Fruit fly (Drosophila melanogaster): ENCODE results near the gene CG13455.

Gene CG13455

dm6 chr3L:15532368-15533030, 36.1 kb downstream of the CG13455 start:
- TF ChIP-seq pad (GFP tag; optimal IDR thresholded peaks at IDR 0.05), result no peak
- peak; percentile 2 for TF ChIP-seq CG5204 (GFP tag; optimal IDR thresholded peaks at IDR 0.05)
- TF ChIP-seq bab1 (GFP tag; optimal IDR thresholded peaks at IDR 0.05), result no peak
- peak; percentile 57 for TF ChIP-seq ovo (GFP tag; optimal IDR thresholded peaks at IDR 0.05)
- no peak for TF ChIP-seq cnc (optimal IDR thresholded peaks at IDR 0.05)
- no peak for TF ChIP-seq Clk (GFP tag; optimal IDR thresholded peaks at IDR 0.05)
- peak; percentile 82 for TF ChIP-seq CG12768 (GFP tag; optimal IDR thresholded peaks at IDR 0.05)
- no peak for TF ChIP-seq CG1620 (GFP tag; optimal IDR thresholded peaks at IDR 0.05)
- TF ChIP-seq Hr96 (GFP tag; optimal IDR thresholded peaks at IDR 0.05), result peak; percentile 23
- TF ChIP-seq CG7101 (tag; optimal IDR thresholded peaks at IDR 0.05), result no peak
- TF ChIP-seq toe (GFP tag; optimal IDR thresholded peaks at IDR 0.05), result peak; percentile 5
- peak; percentile 23 for TF ChIP-seq CG14711 (tag; optimal IDR thresholded peaks at IDR 0.05)
- TF ChIP-seq CG7045 (GFP tag; optimal IDR thresholded peaks at IDR 0.05), result no peak
- peak; percentile 22 for TF ChIP-seq tj (GFP tag; optimal IDR thresholded peaks at IDR 0.05)
- no peak for TF ChIP-seq Crg-1 (GFP tag; optimal IDR thresholded peaks at IDR 0.05)
- TF ChIP-seq kay (GFP tag; ENCODE audit: borderline replicate concordance), result peak; percentile 83
- no peak for TF ChIP-seq CG33017 (tag; optimal IDR thresholded peaks at IDR 0.05)
- TF ChIP-seq cic (GFP tag; optimal IDR thresholded peaks at IDR 0.05), result no peak
- no peak for TF ChIP-seq CG11617 (GFP tag; optimal IDR thresholded peaks at IDR 0.05)
- no peak for TF ChIP-seq Mnt (GFP tag; optimal IDR thresholded peaks at IDR 0.05)

DNA sequence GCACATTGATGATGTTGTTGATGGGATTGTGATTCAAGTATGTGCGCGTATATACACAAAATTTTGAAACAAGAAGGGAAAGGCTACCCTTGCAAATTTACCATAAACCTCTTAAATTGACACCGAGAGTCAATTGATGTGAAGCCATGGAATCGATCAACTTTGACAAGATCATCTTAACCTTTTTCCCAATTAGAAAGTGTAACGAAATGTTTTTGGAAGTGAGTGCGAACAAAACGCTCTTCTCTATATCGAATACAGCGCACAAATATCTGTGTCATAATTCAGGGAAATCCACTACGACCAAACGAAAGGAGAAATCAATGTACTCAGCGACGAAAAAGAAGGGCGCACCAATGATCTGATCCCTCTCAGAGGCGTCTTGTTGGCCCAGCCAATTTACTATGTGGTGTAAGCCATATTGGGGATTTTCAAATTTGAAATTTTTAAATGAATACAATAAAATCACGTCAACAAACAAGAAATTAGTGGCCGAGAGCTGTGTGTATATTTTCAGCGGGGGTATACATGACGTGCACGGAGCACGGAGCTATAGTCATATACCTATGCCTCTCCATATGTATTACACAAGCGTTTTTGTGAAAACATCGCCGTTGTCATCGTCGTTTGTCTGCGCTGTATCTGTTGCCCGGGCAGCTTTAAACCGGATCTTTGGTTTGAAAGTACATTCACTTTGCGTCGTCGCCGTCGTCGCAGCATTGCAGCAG, 37.2 kb downstream of the CG13455 start:
- TF ChIP-seq CG14711 (tag; optimal IDR thresholded peaks at IDR 0.05) (peak; percentile 24), bab1 (GFP tag; optimal IDR thresholded peaks at IDR 0.05) (no peak), kay (GFP tag; ENCODE audit: borderline replicate concordance) (peak; percentile 85), CG1620 (GFP tag; optimal IDR thresholded peaks at IDR 0.05) (no peak), Hr96 (GFP tag; optimal IDR thresholded peaks at IDR 0.05) (peak; percentile 7), CG5204 (GFP tag; optimal IDR thresholded peaks at IDR 0.05) (peak; percentile 23), CG7101 (tag; optimal IDR thresholded peaks at IDR 0.05) (peak; percentile 14)

DNA sequence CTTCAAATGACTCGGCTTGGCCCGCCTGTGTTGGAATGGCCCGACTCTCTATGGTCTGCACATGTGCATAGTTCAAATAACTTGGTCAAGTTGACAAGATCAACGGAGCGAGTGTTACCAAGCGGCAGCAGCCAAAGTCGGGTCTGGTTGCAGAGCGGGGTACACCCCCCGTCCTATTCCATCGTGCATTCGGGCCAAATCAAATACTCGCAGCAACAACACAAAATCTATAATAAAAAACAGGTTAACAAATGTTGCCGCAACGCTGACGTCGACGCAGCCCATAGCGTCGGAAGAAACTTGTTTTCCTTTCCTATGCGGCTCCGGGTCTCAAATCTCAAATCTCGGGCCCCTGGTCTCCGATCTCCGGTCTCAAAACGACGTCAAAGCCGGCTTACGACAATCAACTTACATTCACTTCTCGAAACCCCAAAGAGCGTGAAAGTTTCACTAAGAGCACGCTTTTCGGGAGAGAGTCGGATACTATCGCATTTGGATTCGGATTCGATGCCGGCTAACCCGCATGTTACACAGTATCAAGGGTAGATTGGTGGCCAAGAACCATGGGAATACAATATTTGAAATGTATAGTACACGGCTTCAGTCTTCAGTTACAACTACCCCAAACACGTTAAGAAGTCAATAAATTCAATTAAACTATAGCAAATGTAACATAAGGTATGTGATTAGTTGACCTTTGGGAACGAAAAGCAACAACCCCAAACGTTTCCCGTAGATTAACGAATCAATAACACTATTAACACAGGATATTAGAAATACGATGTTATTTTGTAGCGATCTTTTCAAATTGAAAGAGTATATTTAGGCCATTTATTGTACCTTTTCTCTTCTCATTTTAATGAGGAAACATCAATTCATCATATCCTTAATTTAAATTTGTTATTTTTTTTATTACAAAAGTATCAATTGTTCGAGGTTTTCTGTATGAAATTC, 38.2 kb downstream of the CG13455 start:
- TF ChIP-seq Crg-1 (GFP tag; optimal IDR thresholded peaks at IDR 0.05) (peak; percentile 61), Mnt (GFP tag; optimal IDR thresholded peaks at IDR 0.05) (peak; percentile 55), CG7101 (tag; optimal IDR thresholded peaks at IDR 0.05) (peak; percentile 59), Hr96 (GFP tag; optimal IDR thresholded peaks at IDR 0.05) (peak; percentile 64), CG14711 (tag; optimal IDR thresholded peaks at IDR 0.05) (no peak), kay (GFP tag; ENCODE audit: borderline replicate concordance) (no peak), Clk (GFP tag; optimal IDR thresholded peaks at IDR 0.05) (peak; percentile 13), CG12768 (GFP tag; optimal IDR thresholded peaks at IDR 0.05) (peak; percentile 51), CG7045 (GFP tag; optimal IDR thresholded peaks at IDR 0.05) (peak; percentile 60), CG5204 (GFP tag; optimal IDR thresholded peaks at IDR 0.05) (peak; percentile 78), CG1620 (GFP tag; optimal IDR thresholded peaks at IDR 0.05) (peak; percentile 30), ovo (GFP tag; optimal IDR thresholded peaks at IDR 0.05) (no peak), cic (GFP tag; optimal IDR thresholded peaks at IDR 0.05) (no peak), CG11617 (GFP tag; optimal IDR thresholded peaks at IDR 0.05) (peak; percentile 86), toe (GFP tag; optimal IDR thresholded peaks at IDR 0.05) (peak; percentile 79), CG33017 (tag; optimal IDR thresholded peaks at IDR 0.05) (peak; percentile 43), tj (GFP tag; optimal IDR thresholded peaks at IDR 0.05) (peak; percentile 56), pad (GFP tag; optimal IDR thresholded peaks at IDR 0.05) (peak; percentile 40), bab1 (GFP tag; optimal IDR thresholded peaks at IDR 0.05) (peak; percentile 28), cnc (optimal IDR thresholded peaks at IDR 0.05) (no peak)

DNA sequence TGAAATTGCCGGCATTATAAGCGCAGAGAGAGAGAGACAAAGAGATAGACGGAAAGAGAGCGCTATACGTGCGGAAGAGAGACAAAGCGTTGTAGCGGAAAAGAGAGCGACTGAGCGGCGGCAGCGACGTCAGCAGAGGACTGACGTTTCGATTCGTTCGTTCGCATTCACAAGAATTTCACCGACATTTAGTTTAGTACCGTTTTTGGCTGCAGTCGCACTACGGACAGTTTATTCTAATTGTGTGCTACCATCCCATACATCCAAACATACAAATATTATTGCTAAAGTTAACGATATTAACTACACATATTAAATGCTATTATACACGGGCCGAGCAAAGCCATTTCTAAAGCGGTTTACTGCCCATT, 38.8 kb downstream of the CG13455 start, which contains the start of gene CrebA:
Gene CrebA, plus strand, starts transcription at position 168 of the 371 bp plus-strand sequence.
- TF ChIP-seq kay (GFP tag; ENCODE audit: borderline replicate concordance) (peak; percentile 21), toe (GFP tag; optimal IDR thresholded peaks at IDR 0.05) (no peak)

- TF ChIP-seq CG7101 (tag; optimal IDR thresholded peaks at IDR 0.05) (no peak), CG1620 (GFP tag; optimal IDR thresholded peaks at IDR 0.05) (no peak), CG14711 (tag; optimal IDR thresholded peaks at IDR 0.05) (no peak), pad (GFP tag; optimal IDR thresholded peaks at IDR 0.05) (peak; percentile 92)
These were observed 39.4 kb downstream of the CG13455 start for dm6 chr3L:15535800-15536225.

DNA sequence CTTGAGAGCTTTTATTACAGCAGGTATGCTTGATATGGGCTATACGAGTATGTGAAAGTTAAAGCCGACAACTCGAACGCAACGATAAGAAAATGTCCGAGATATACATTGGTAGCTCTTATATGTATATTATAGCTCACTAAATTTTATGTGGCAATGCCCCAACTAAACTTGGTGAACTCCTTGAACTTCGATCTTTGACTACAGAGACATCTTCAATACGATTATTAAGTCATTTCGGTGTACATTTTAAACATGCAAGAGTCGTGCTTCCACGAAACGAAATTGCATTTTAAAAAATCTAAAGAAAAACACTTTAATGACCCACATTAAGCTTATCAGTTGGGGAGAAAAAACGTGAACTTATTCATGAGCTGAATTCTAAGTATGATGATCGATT, 40.2 kb downstream of the CG13455 start:
- peak; percentile 38 for TF ChIP-seq kay (GFP tag; ENCODE audit: borderline replicate concordance)
- no peak for TF ChIP-seq pad (GFP tag; optimal IDR thresholded peaks at IDR 0.05)

Measured in whole organism, adult.